Worm (Caenorhabditis elegans) whole organism, mixed stage, embryonic: ENCODE results near the gene C16C8.11.

Experiments
- drap-1 ChIP-seq: fragments of 200-800 bp; sonication (Bioruptor generic); optimal IDR thresholded peaks from 3 replicates; lab custom pipeline; 2018; ENCODE audit warnings: mild to moderate bottlenecking, missing genetic modification characterization, missing compliant biosample characterization
- elt-1 ChIP-seq: sonication (generic microtip); optimal IDR thresholded peaks from 2 replicates; lab custom pipeline; 2017; ENCODE audit warnings: missing genetic modification characterization, mild to moderate bottlenecking, missing compliant biosample characterization, antibody characterized with exemption, moderate library complexity, borderline replicate concordance; ENCODE audit not compliant: insufficient read depth
- flh-1 ChIP-seq: fragments of 200-800 bp; sonication (Bioruptor generic); optimal IDR thresholded peaks from 2 replicates; lab custom pipeline; 2018; ENCODE audit warnings: mild to moderate bottlenecking, missing genetic modification characterization, moderate library complexity, missing compliant biosample characterization
- hlh-1 ChIP-seq: fragments of 150-350 bp; optimal IDR thresholded peaks from 2 replicates; lab custom pipeline; 2014; ENCODE audit warnings: missing biosample characterization, missing genetic modification reagents, missing genetic modification characterization
- mab-5 ChIP-seq: fragments of 150-350 bp; optimal IDR thresholded peaks from 2 replicates; lab custom pipeline; 2014; ENCODE audit warnings: missing biosample characterization, missing genetic modification characterization
- nhr-28 ChIP-seq: fragments of 150-350 bp; optimal IDR thresholded peaks from 2 replicates; lab custom pipeline; 2014; ENCODE audit warnings: missing biosample characterization, missing genetic modification characterization
- nhr-76 ChIP-seq: sonication (generic microtip); optimal IDR thresholded peaks from 2 replicates; lab custom pipeline; 2017; ENCODE audit warnings: missing biosample characterization, missing genetic modification characterization
- pha-4 ChIP-seq: fragments of 150-350 bp; optimal IDR thresholded peaks from 2 replicates; lab custom pipeline; 2018; ENCODE audit warnings: missing biosample characterization, missing genetic modification reagents, missing genetic modification characterization
- snpc-4 ChIP-seq: fragments of 150-350 bp; optimal IDR thresholded peaks from 2 replicates; lab custom pipeline; 2014; ENCODE audit warnings: missing biosample characterization, missing genetic modification characterization
- sptf-1 ChIP-seq: sonication (generic microtip); optimal IDR thresholded peaks from 2 replicates; lab custom pipeline; 2017; ENCODE audit warnings: mild to moderate bottlenecking, missing genetic modification characterization, moderate library complexity, missing compliant biosample characterization
- tbx-8 ChIP-seq: fragments of 200-800 bp; sonication (Bioruptor generic); optimal IDR thresholded peaks from 2 replicates; lab custom pipeline; 2018; ENCODE audit warnings: mild to moderate bottlenecking, missing genetic modification characterization, moderate library complexity, missing compliant biosample characterization
- unc-39 ChIP-seq: fragments of 150-350 bp; optimal IDR thresholded peaks from 2 replicates; lab custom pipeline; 2014; ENCODE audit warnings: missing biosample characterization, missing genetic modification characterization
- unc-62 ChIP-seq: fragments of 150-350 bp; optimal IDR thresholded peaks from 2 replicates; lab custom pipeline; 2014; ENCODE audit warnings: missing biosample characterization, missing genetic modification reagents, missing genetic modification characterization

ce11 chrII:3502520-3503323, 49.2 kb downstream of the C16C8.11 start, which contains the start of the genes col-71 and Y49F6B.2:
- TF ChIP-seq sptf-1 (peak; percentile 68), nhr-76 (tag; lab: Kevin White, UChicago) (no peak), unc-39 (no peak), snpc-4 (tag; lab: Kevin White, UChicago) (no peak), mab-5 (tag; lab: Kevin White, UChicago) (peak; percentile 65), hlh-1 (no peak), pha-4 (tag; lab: Kevin White, UChicago) (peak; percentile 46), elt-1 (tag; lab: Kevin White, UChicago) (no peak), unc-62 (GFP tag; lab: Kevin White, UChicago) (no peak), nhr-28 (tag; lab: Kevin White, UChicago) (no peak), tbx-8 (GFP tag; lab: Kevin White, UChicago) (peak; percentile 21), drap-1 (GFP tag; lab: Kevin White, UChicago) (no peak), flh-1 (no peak)
